Worm (Caenorhabditis elegans) whole organism, L4 larva: ENCODE data around the gene acdh-11.

Experiments
- F10B5.3 ChIP-seq: sonication (generic microtip); optimal IDR thresholded peaks from 2 replicates; lab custom pipeline; 2016; ENCODE audit warnings: mild to moderate bottlenecking, missing genetic modification characterization, missing compliant biosample characterization
- F44E2.7 ChIP-seq: fragments of 200-800 bp; sonication (Bioruptor generic); IDR thresholded peaks from 2 replicates; pipeline ENCODE4 v2.1.2; 2022; ENCODE audit warnings: missing genetic modification characterization, missing compliant biosample characterization
- Y48G9A.11 ChIP-seq: fragments of 200-800 bp; sonication (Bioruptor generic); IDR thresholded peaks from 2 replicates; pipeline ENCODE4 v1.3.6; 2022; ENCODE audit warnings: missing genetic modification reagents, missing genetic modification characterization, missing compliant biosample characterization
- Y5F2A.4 ChIP-seq: fragments of 200-800 bp; sonication (Bioruptor generic); optimal IDR thresholded peaks from 2 replicates; lab custom pipeline; 2018; ENCODE audit warnings: mild to moderate bottlenecking, missing genetic modification characterization, missing compliant biosample characterization
- aha-1 ChIP-seq: fragments of 150-350 bp; peaks from one replicate; lab custom pipeline; 2014; ENCODE audit warnings: missing biosample characterization, missing genetic modification characterization
- aly-2 ChIP-seq: sonication (generic microtip); optimal IDR thresholded peaks from 2 replicates; lab custom pipeline; 2018; ENCODE audit warnings: missing biosample characterization, missing genetic modification characterization
- ama-1 ChIP-seq: fragments of 150-350 bp; optimal IDR thresholded peaks from 2 replicates; lab custom pipeline; 2014; ENCODE audit warnings: inconsistent platforms, mixed read lengths
- arid-1 ChIP-seq: fragments of 200-800 bp; sonication (Bioruptor generic); conservative IDR thresholded peaks from 2 replicates; pipeline ENCODE4 v1.3.6; 2022; ENCODE audit warnings: missing genetic modification reagents, missing genetic modification characterization, missing compliant biosample characterization
- cey-2 ChIP-seq: sonication (generic microtip); optimal IDR thresholded peaks from 3 replicates; lab custom pipeline; 2017; ENCODE audit warnings: missing genetic modification characterization, mild to moderate bottlenecking, missing compliant biosample characterization, antibody characterized with exemption, borderline replicate concordance; ENCODE audit not compliant: insufficient read depth
- ctbp-1 ChIP-seq: fragments of 200-800 bp; sonication (Bioruptor generic); IDR thresholded peaks from 2 replicates; pipeline ENCODE4 v1.3.6; 2022; ENCODE audit warnings: missing genetic modification reagents, missing genetic modification characterization, missing compliant biosample characterization
- daf-12 ChIP-seq: fragments of 150-350 bp; optimal IDR thresholded peaks from 2 replicates; lab custom pipeline; 2014; ENCODE audit warnings: missing biosample characterization, missing genetic modification reagents, missing genetic modification characterization
- daf-19 ChIP-seq: fragments of 200-800 bp; sonication (Bioruptor generic); conservative IDR thresholded peaks from 2 replicates; pipeline ENCODE4 v1.3.6; 2022; ENCODE audit warnings: missing genetic modification characterization, missing compliant biosample characterization
- duxl-1 ChIP-seq: sonication (generic microtip); optimal IDR thresholded peaks from 2 replicates; lab custom pipeline; 2016; ENCODE audit warnings: mild to moderate bottlenecking, missing genetic modification characterization, moderate library complexity, missing compliant biosample characterization; ENCODE audit not compliant: poor library complexity
- egl-27 ChIP-seq: sonication (generic microtip); optimal IDR thresholded peaks from 3 replicates; lab custom pipeline; 2017; ENCODE audit warnings: missing biosample characterization, missing genetic modification reagents, missing genetic modification characterization
- hif-1 ChIP-seq, 2 experiments: sonication (generic microtip); optimal IDR thresholded peaks; 2 replicates each; lab custom pipeline; 2016 to 2017; ENCODE audit warnings: missing compliant biosample characterization in 2 of 2, missing genetic modification characterization in 2 of 2, missing genetic modification reagents in 2 of 2, missing genotype in 2 of 2, mild to moderate bottlenecking in 1 of 2
- hlh-11 ChIP-seq: fragments of 200-800 bp; sonication (Bioruptor generic); optimal IDR thresholded peaks from 2 replicates; lab custom pipeline; 2018; ENCODE audit warnings: mild to moderate bottlenecking, missing genetic modification characterization, missing compliant biosample characterization
- jun-1 ChIP-seq: fragments of 150-350 bp; optimal IDR thresholded peaks from 2 replicates; lab custom pipeline; 2014; ENCODE audit warnings: missing biosample characterization, missing genetic modification reagents, missing genetic modification characterization
- lin-13 ChIP-seq: fragments of 150-350 bp; optimal IDR thresholded peaks from 2 replicates; lab custom pipeline; 2014; ENCODE audit warnings: missing biosample characterization, missing genetic modification reagents, missing genetic modification characterization
- lin-15B ChIP-seq: fragments of 150-350 bp; sonication (generic microtip); optimal IDR thresholded peaks from 3 replicates; lab custom pipeline; 2014; ENCODE audit warnings: missing biosample characterization, missing genetic modification characterization
- lin-38 ChIP-seq: fragments of 200-800 bp; sonication (Bioruptor generic); IDR thresholded peaks from 2 replicates; pipeline ENCODE4 v1.3.6; 2022; ENCODE audit warnings: missing genetic modification reagents, missing genetic modification characterization, missing compliant biosample characterization
- lin-39 ChIP-seq: fragments of 150-350 bp; optimal IDR thresholded peaks from 2 replicates; lab custom pipeline; 2014; ENCODE audit warnings: missing biosample characterization, missing genetic modification reagents, missing genetic modification characterization
- mdt-29 ChIP-seq: fragments of 200-800 bp; sonication (Bioruptor generic); IDR thresholded peaks from 2 replicates; pipeline ENCODE4 v1.3.6; 2022; ENCODE audit warnings: missing genetic modification reagents, missing genetic modification characterization, missing compliant biosample characterization
- mep-1 ChIP-seq: fragments of 150-350 bp; sonication (generic microtip); optimal IDR thresholded peaks from 3 replicates; lab custom pipeline; 2014; ENCODE audit warnings: missing biosample characterization, missing genetic modification characterization
- mes-2 ChIP-seq: sonication (generic microtip); optimal IDR thresholded peaks from 2 replicates; lab custom pipeline; 2016; ENCODE audit warnings: missing genotype, mild to moderate bottlenecking, missing genetic modification characterization, missing compliant biosample characterization; ENCODE audit not compliant: poor library complexity, severe bottlenecking
- mxl-2 ChIP-seq: fragments of 200-800 bp; sonication (Bioruptor generic); conservative IDR thresholded peaks from 2 replicates; pipeline ENCODE4 v1.3.6; 2022; ENCODE audit warnings: missing genetic modification reagents, missing genetic modification characterization, missing compliant biosample characterization
- nhr-111 ChIP-seq: fragments of 200-800 bp; sonication (Bioruptor generic); optimal IDR thresholded peaks from 2 replicates; lab custom pipeline; 2018; ENCODE audit warnings: mild to moderate bottlenecking, missing genetic modification characterization, missing compliant biosample characterization
- nhr-237 ChIP-seq: sonication (generic microtip); optimal IDR thresholded peaks from 2 replicates; lab custom pipeline; 2017; ENCODE audit warnings: missing biosample characterization, missing genetic modification characterization
- nhr-25 ChIP-seq: sonication (generic microtip); optimal IDR thresholded peaks from 2 replicates; lab custom pipeline; 2017; ENCODE audit warnings: missing genetic modification characterization, mild to moderate bottlenecking, missing compliant biosample characterization, antibody characterized with exemption, moderate library complexity, borderline replicate concordance; ENCODE audit not compliant: insufficient read depth
- nhr-28 ChIP-seq: fragments of 150-350 bp; optimal IDR thresholded peaks from 2 replicates; lab custom pipeline; 2014; ENCODE audit warnings: missing biosample characterization, missing genetic modification characterization
- nhr-41 ChIP-seq: fragments of 200-800 bp; sonication (Bioruptor generic); IDR thresholded peaks from 2 replicates; pipeline ENCODE4 v1.3.6; 2022; ENCODE audit warnings: missing genetic modification reagents, missing genetic modification characterization, missing compliant biosample characterization
- nhr-48 ChIP-seq: sonication (generic microtip); optimal IDR thresholded peaks from 2 replicates; lab custom pipeline; 2016; ENCODE audit warnings: mild to moderate bottlenecking, missing genetic modification characterization, missing compliant biosample characterization
- nhr-77 ChIP-seq: fragments of 150-350 bp; optimal IDR thresholded peaks from 2 replicates; lab custom pipeline; 2014; ENCODE audit warnings: missing biosample characterization, missing genetic modification characterization
- rbr-2 ChIP-seq: sonication (generic microtip); optimal IDR thresholded peaks from 2 replicates; lab custom pipeline; 2016; ENCODE audit warnings: missing genotype, missing genetic modification characterization, missing compliant biosample characterization
- saeg-2 ChIP-seq: fragments of 200-800 bp; sonication (Bioruptor generic); IDR thresholded peaks from 2 replicates; pipeline ENCODE4 v1.3.6; 2022; ENCODE audit warnings: missing genetic modification reagents, missing genetic modification characterization, missing compliant biosample characterization
- sdz-12 ChIP-seq: fragments of 200-800 bp; sonication (Bioruptor generic); optimal IDR thresholded peaks from 2 replicates; lab custom pipeline; 2018; ENCODE audit warnings: mild to moderate bottlenecking, missing genetic modification characterization, missing compliant biosample characterization
- set-16 ChIP-seq: fragments of 200-800 bp; sonication (Bioruptor generic); IDR thresholded peaks from 2 replicates; pipeline ENCODE4 v1.3.6; 2022; ENCODE audit warnings: missing genetic modification reagents, missing genetic modification characterization, missing compliant biosample characterization
- spr-1 ChIP-seq: sonication (generic microtip); optimal IDR thresholded peaks from 2 replicates; lab custom pipeline; 2016; ENCODE audit warnings: mild to moderate bottlenecking, missing genetic modification characterization, missing compliant biosample characterization
- tag-97 ChIP-seq: fragments of 200-800 bp; sonication (Bioruptor generic); IDR thresholded peaks from 2 replicates; pipeline ENCODE4 v1.3.6; 2022; ENCODE audit warnings: missing genetic modification characterization, missing compliant biosample characterization
- unc-62 ChIP-seq, 3 experiments: fragments of 150-350 bp in 1 of 3; sonication (generic microtip); optimal IDR thresholded peaks in 2 of 3; peaks in 1 of 3; 1 replicate in 1 of 3; 2 replicates in 2 of 3; lab custom pipeline; 2014 to 2017; ENCODE audit warnings: missing biosample characterization in 3 of 3, missing genetic modification characterization in 3 of 3, missing genetic modification reagents in 3 of 3, missing genotype in 1 of 3
- zip-11 ChIP-seq: fragments of 200-800 bp; sonication (Bioruptor generic); IDR thresholded peaks from 2 replicates; pipeline ENCODE4 v1.3.6; 2022; ENCODE audit warnings: missing genetic modification characterization, missing compliant biosample characterization
- zip-2 ChIP-seq: fragments of 150-350 bp; optimal IDR thresholded peaks from 2 replicates; lab custom pipeline; 2014; ENCODE audit warnings: missing biosample characterization, missing genetic modification characterization
- ztf-7 ChIP-seq: fragments of 150-350 bp; optimal IDR thresholded peaks from 2 replicates; lab custom pipeline; 2014; ENCODE audit warnings: missing biosample characterization, missing genetic modification characterization

Gene acdh-11

ce11 chrIII:10592074-10592473 is 26.0 kb downstream of the acdh-11 start:
- peak; percentile 63 for TF ChIP-seq set-16 (GFP tag; lab: Robert Waterston, UW)
- no peak for TF ChIP-seq saeg-2 (GFP tag; lab: Robert Waterston, UW)
- no peak for TF ChIP-seq ctbp-1 (GFP tag; lab: Robert Waterston, UW)
- TF ChIP-seq aha-1 (tag; lab: Kevin White, UChicago) = peak; percentile 30
- no peak for TF ChIP-seq hlh-11 (tag; lab: Kevin White, UChicago)

- no peak for TF ChIP-seq arid-1 (GFP tag; lab: Robert Waterston, UW)
- TF ChIP-seq spr-1 (tag; lab: Kevin White, UChicago) = no peak
- TF ChIP-seq hlh-11 (tag; lab: Kevin White, UChicago) = no peak
- TF ChIP-seq F44E2.7 = no peak
- TF ChIP-seq hif-1 (tag; optimal IDR thresholded peaks at IDR 0.05; lab: Kevin White, UChicago) = no peak
- TF ChIP-seq F10B5.3 = no peak
- no peak for TF ChIP-seq daf-19 (GFP tag; lab: Robert Waterston, UW)
- no peak for TF ChIP-seq nhr-48 (tag; lab: Kevin White, UChicago)
- TF ChIP-seq lin-15B (tag; lab: Kevin White, UChicago) = no peak
- TF ChIP-seq, all 104 proteins: peak for 0
Observed at ce11 chrIII:10592729-10593128, 26.7 kb downstream of the acdh-11 start, which contains the start of gene Y45F3A.8. Gene Y45F3A.8, minus strand, starts transcription at chrIII:10592829.

ce11 chrIII:10595066-10595465 is 29.0 kb downstream of the acdh-11 start, which contains the start of gene Y45F3A.9:
Gene Y45F3A.9, minus strand, starts transcription at chrIII:10595166.
- no peak for TF ChIP-seq nhr-77
- TF ChIP-seq mxl-2 (GFP tag; lab: Robert Waterston, UW) = no peak
- TF ChIP-seq arid-1 (GFP tag; lab: Robert Waterston, UW) = no peak
- TF ChIP-seq duxl-1 (tag; lab: Kevin White, UChicago) = no peak
- no peak for TF ChIP-seq nhr-111
- TF ChIP-seq lin-38 (GFP tag; lab: Robert Waterston, UW) = no peak
- TF ChIP-seq mes-2 (tag; lab: Kevin White, UChicago) = no peak
- TF ChIP-seq ama-1 (lab: Kevin White, UChicago) = peak; percentile 37
- no peak for TF ChIP-seq sdz-12
- TF ChIP-seq aha-1 (tag; lab: Kevin White, UChicago) = peak; percentile 31
- TF ChIP-seq, all 104 proteins: peak for 2

ce11 chrIII:10596387-10596786 is 30.3 kb downstream of the acdh-11 start, which contains the start of gene Y39A1A.3:
Gene Y39A1A.3, minus strand, starts transcription at chrIII:10596487.
- TF ChIP-seq zip-2 (tag; lab: Kevin White, UChicago) (no peak), zip-11 (no peak), jun-1 (tag; lab: Kevin White, UChicago) (no peak), aly-2 (no peak), arid-1 (GFP tag; lab: Robert Waterston, UW) (no peak), mdt-29 (GFP tag; lab: Robert Waterston, UW) (no peak), daf-12 (no peak), Y48G9A.11 (GFP tag; lab: Robert Waterston, UW) (no peak), lin-38 (GFP tag; lab: Robert Waterston, UW) (no peak), ama-1 (lab: Kevin White, UChicago) (peak; percentile 53), unc-62 (GFP tag; optimal IDR thresholded peaks at IDR 0.05 in 1 of 2; lab: Kevin White, UChicago) (no peak), unc-62 (tag; optimal IDR thresholded peaks at IDR 0.05; lab: Kevin White, UChicago) (no peak), rbr-2 (tag; lab: Kevin White, UChicago) (no peak), tag-97 (GFP tag; lab: Robert Waterston, UW) (no peak), mep-1 (tag; lab: Kevin White, UChicago) (peak; percentile 6)

ce11 chrIII:10599699-10600098 is 33.6 kb downstream of the acdh-11 start:
- TF ChIP-seq nhr-41 (GFP tag; lab: Robert Waterston, UW) = no peak
- TF ChIP-seq saeg-2 (GFP tag; lab: Robert Waterston, UW) = no peak
- no peak for TF ChIP-seq nhr-25 (tag; lab: Kevin White, UChicago)
- no peak for TF ChIP-seq Y5F2A.4 (GFP tag; lab: Kevin White, UChicago)
- no peak for TF ChIP-seq egl-27
- peak; percentile 66 for TF ChIP-seq lin-13
- no peak for TF ChIP-seq lin-15B (tag; lab: Kevin White, UChicago)
- TF ChIP-seq ztf-7 (tag; lab: Kevin White, UChicago) = peak; percentile 13
- TF ChIP-seq cey-2 (tag; lab: Kevin White, UChicago) = no peak
- TF ChIP-seq nhr-28 = peak; percentile 80
- TF ChIP-seq duxl-1 (tag; lab: Kevin White, UChicago) = peak; percentile 31
- TF ChIP-seq lin-39 (tag; lab: Kevin White, UChicago) = no peak
- TF ChIP-seq unc-62 (GFP tag; optimal IDR thresholded peaks at IDR 0.05 in 1 of 2; lab: Kevin White, UChicago) = peak in 1 of 2 experiments; percentile 78
- no peak for TF ChIP-seq unc-62 (tag; optimal IDR thresholded peaks at IDR 0.05; lab: Kevin White, UChicago)
- TF ChIP-seq nhr-237 (tag; lab: Kevin White, UChicago) = no peak
- TF ChIP-seq aly-2 = no peak
